Worm (Caenorhabditis elegans) whole organism, L1 larva: ENCODE data around the gene C29F7.1.

ENCODE experiments used
- C04F5.9 ChIP-seq: sonication (generic microtip); optimal IDR thresholded peaks from 2 replicates; lab custom pipeline; 2016; ENCODE audit warnings: missing genetic modification characterization, missing compliant biosample characterization
- aha-1 ChIP-seq: fragments of 150-350 bp; optimal IDR thresholded peaks from 2 replicates; lab custom pipeline; 2014; ENCODE audit warnings: missing biosample characterization, missing genetic modification characterization
- blmp-1 ChIP-seq: fragments of 150-350 bp; optimal IDR thresholded peaks from 2 replicates; lab custom pipeline; 2014; ENCODE audit warnings: missing biosample characterization, missing genetic modification characterization
- ceh-8 ChIP-seq: fragments of 200-800 bp; sonication (Bioruptor generic); optimal IDR thresholded peaks from 2 replicates; lab custom pipeline; 2018; ENCODE audit warnings: mild to moderate bottlenecking, missing genetic modification characterization, moderate library complexity, missing compliant biosample characterization
- ceh-88 ChIP-seq: fragments of 200-800 bp; sonication (Bioruptor generic); IDR thresholded peaks from 2 replicates; pipeline ENCODE4 v1.3.6; 2022; ENCODE audit warnings: missing genetic modification characterization, missing compliant biosample characterization
- ces-1 ChIP-seq: fragments of 150-350 bp; optimal IDR thresholded peaks from 2 replicates; lab custom pipeline; 2014; ENCODE audit warnings: missing biosample characterization, missing genetic modification reagents, missing genetic modification characterization
- dpl-1 ChIP-seq, 3 experiments: fragments of 150-350 bp in 2 of 3; sonication (generic microtip) in 1 of 3; optimal IDR thresholded peaks; 2 replicates each; lab custom pipeline; 2014 to 2017; ENCODE audit warnings: missing biosample characterization in 3 of 3, missing genetic modification characterization in 3 of 3, missing genetic modification reagents in 3 of 3
- dsc-1 ChIP-seq: sonication (generic microtip); optimal IDR thresholded peaks from 2 replicates; lab custom pipeline; 2016; ENCODE audit warnings: mild to moderate bottlenecking, missing genetic modification characterization, missing compliant biosample characterization
- efl-1 ChIP-seq, 4 experiments: fragments of 150-350 bp; optimal IDR thresholded peaks in 3 of 4; peaks in 1 of 4; 1 replicate in 1 of 4; 2 replicates in 3 of 4; lab custom pipeline; 2014; ENCODE audit warnings: missing biosample characterization in 2 of 4, missing genetic modification characterization in 2 of 4, missing genetic modification reagents in 2 of 4
- egl-13 ChIP-seq: sonication (generic microtip); optimal IDR thresholded peaks from 2 replicates; lab custom pipeline; 2016; ENCODE audit warnings: missing genotype, missing genetic modification reagents, missing genetic modification characterization, missing compliant biosample characterization
- elt-2 ChIP-seq: sonication (generic microtip); optimal IDR thresholded peaks from 2 replicates; lab custom pipeline; 2016; ENCODE audit warnings: missing genetic modification characterization, mild to moderate bottlenecking, inconsistent platforms, missing compliant biosample characterization, missing genetic modification reagents
- elt-3 ChIP-seq, 6 experiments: fragments of 150-350 bp in 1 of 6; sonication (generic microtip); optimal IDR thresholded peaks; 2 replicates each; lab custom pipeline; 2017 to 2018; ENCODE audit warnings: missing biosample characterization in 6 of 6, missing genetic modification characterization in 6 of 6, inconsistent platforms in 1 of 6
- ets-5 ChIP-seq: fragments of 200-800 bp; sonication (Bioruptor generic); IDR thresholded peaks from 2 replicates; pipeline ENCODE4 v1.3.6; 2022; ENCODE audit warnings: missing genetic modification characterization, missing compliant biosample characterization
- fkh-10 ChIP-seq: sonication (generic microtip); optimal IDR thresholded peaks from 2 replicates; lab custom pipeline; 2017; ENCODE audit warnings: missing biosample characterization, missing genetic modification reagents, missing genetic modification characterization
- fkh-8 ChIP-seq: sonication (generic microtip); optimal IDR thresholded peaks from 2 replicates; lab custom pipeline; 2016; ENCODE audit warnings: mild to moderate bottlenecking, missing genetic modification characterization, missing compliant biosample characterization
- fos-1 ChIP-seq: fragments of 150-350 bp; optimal IDR thresholded peaks from 2 replicates; lab custom pipeline; 2014; ENCODE audit warnings: missing biosample characterization, missing genetic modification characterization
- grh-1 ChIP-seq: fragments of 200-800 bp; sonication (Bioruptor generic); IDR thresholded peaks from 2 replicates; pipeline ENCODE4 v1.3.6; 2022; ENCODE audit warnings: missing genetic modification reagents, missing genetic modification characterization, missing compliant biosample characterization
- hlh-17 ChIP-seq: fragments of 200-800 bp; sonication (Bioruptor generic); optimal IDR thresholded peaks from 2 replicates; lab custom pipeline; 2018; ENCODE audit warnings: missing genetic modification characterization, mild to moderate bottlenecking, missing compliant biosample characterization, moderate library complexity, borderline replicate concordance
- hlh-4 ChIP-seq: sonication (generic microtip); optimal IDR thresholded peaks from 2 replicates; lab custom pipeline; 2016; ENCODE audit warnings: mild to moderate bottlenecking, missing genetic modification characterization, missing compliant biosample characterization
- jun-1 ChIP-seq: fragments of 150-350 bp; optimal IDR thresholded peaks from 2 replicates; lab custom pipeline; 2014; ENCODE audit warnings: missing biosample characterization, missing genetic modification reagents, missing genetic modification characterization
- lin-14 ChIP-seq: fragments of 200-800 bp; sonication (Bioruptor generic); optimal IDR thresholded peaks from 2 replicates; lab custom pipeline; 2018; ENCODE audit warnings: mild to moderate bottlenecking, missing genetic modification characterization, moderate library complexity, missing compliant biosample characterization
- lin-15B ChIP-seq: fragments of 150-350 bp; sonication (generic microtip); optimal IDR thresholded peaks from 3 replicates; lab custom pipeline; 2014; ENCODE audit warnings: missing biosample characterization, missing genetic modification characterization
- lin-35 ChIP-seq, 2 experiments: fragments of 150-350 bp; optimal IDR thresholded peaks; 2 replicates each; lab custom pipeline; 2014; ENCODE audit warnings: missing biosample characterization in 2 of 2, missing genetic modification characterization in 2 of 2, missing genetic modification reagents in 2 of 2
- lin-39 ChIP-seq: fragments of 150-350 bp; optimal IDR thresholded peaks from 2 replicates; lab custom pipeline; 2014; ENCODE audit warnings: missing biosample characterization, missing genetic modification reagents, missing genetic modification characterization
- lsy-2 ChIP-seq, 2 experiments: fragments of 150-350 bp; optimal IDR thresholded peaks; 2 replicates each; lab custom pipeline; 2014; ENCODE audit warnings: missing biosample characterization in 2 of 2, missing genetic modification characterization in 2 of 2
- mdl-1 ChIP-seq, 2 experiments: fragments of 150-350 bp; optimal IDR thresholded peaks; 2 replicates each; lab custom pipeline; 2014 to 2017; ENCODE audit warnings: missing biosample characterization in 2 of 2, missing genetic modification characterization in 2 of 2, inconsistent platforms in 1 of 2
- mep-1 ChIP-seq: fragments of 150-350 bp; optimal IDR thresholded peaks from 2 replicates; lab custom pipeline; 2014; ENCODE audit warnings: missing biosample characterization, missing genetic modification characterization
- nhr-20 ChIP-seq: sonication (generic microtip); optimal IDR thresholded peaks from 2 replicates; lab custom pipeline; 2016; ENCODE audit warnings: mild to moderate bottlenecking, missing genetic modification characterization, missing compliant biosample characterization
- nhr-71 ChIP-seq: sonication (generic microtip); optimal IDR thresholded peaks from 2 replicates; lab custom pipeline; 2016; ENCODE audit warnings: mild to moderate bottlenecking, missing genetic modification characterization, moderate library complexity, missing compliant biosample characterization
- nhr-76 ChIP-seq: sonication (generic microtip); optimal IDR thresholded peaks from 2 replicates; lab custom pipeline; 2017; ENCODE audit warnings: missing biosample characterization, missing genetic modification characterization
- nhr-84 ChIP-seq: sonication (generic microtip); optimal IDR thresholded peaks from 2 replicates; lab custom pipeline; 2017; ENCODE audit warnings: missing biosample characterization, missing genetic modification characterization
- nhr-90 ChIP-seq: sonication (generic microtip); optimal IDR thresholded peaks from 2 replicates; lab custom pipeline; 2016; ENCODE audit warnings: mild to moderate bottlenecking, missing genetic modification characterization, missing compliant biosample characterization; ENCODE audit not compliant: poor library complexity
- pqm-1 ChIP-seq: sonication (generic microtip); optimal IDR thresholded peaks from 3 replicates; lab custom pipeline; 2017; ENCODE audit warnings: missing biosample characterization, missing genetic modification characterization
- sptf-1 ChIP-seq: fragments of 150-350 bp; optimal IDR thresholded peaks from 2 replicates; lab custom pipeline; 2014; ENCODE audit warnings: missing biosample characterization, missing genetic modification characterization
- unc-130 ChIP-seq: fragments of 150-350 bp; optimal IDR thresholded peaks from 2 replicates; lab custom pipeline; 2017; ENCODE audit warnings: missing biosample characterization, missing genetic modification characterization, inconsistent platforms
- unc-30 ChIP-seq: sonication (generic microtip); optimal IDR thresholded peaks from 2 replicates; lab custom pipeline; 2017; ENCODE audit warnings: missing biosample characterization, missing genetic modification characterization
- unc-98 ChIP-seq: fragments of 200-800 bp; sonication (Bioruptor generic); IDR thresholded peaks from 2 replicates; pipeline ENCODE4 v1.3.6; 2022; ENCODE audit warnings: missing genetic modification characterization, missing compliant biosample characterization
- vab-15 ChIP-seq: sonication (generic microtip); optimal IDR thresholded peaks from 2 replicates; lab custom pipeline; 2017; ENCODE audit warnings: missing genotype, mild to moderate bottlenecking, missing genetic modification characterization, missing compliant biosample characterization
- ztf-11 ChIP-seq, 2 experiments: sonication (generic microtip); optimal IDR thresholded peaks; 2 replicates each; lab custom pipeline; 2016 to 2017; ENCODE audit warnings: missing genetic modification characterization in 2 of 2, missing biosample characterization in 1 of 2, missing compliant biosample characterization in 1 of 2
- ztf-4 ChIP-seq: fragments of 150-350 bp; optimal IDR thresholded peaks from 2 replicates; lab custom pipeline; 2014; ENCODE audit warnings: missing biosample characterization, missing genetic modification characterization

C29F7.1 gene

ce11 chrX:13366955-13367354, 42.8 kb upstream of the C29F7.1 start (continued):
- peak; percentile 15 for TF ChIP-seq blmp-1 (tag; lab: Kevin White, UChicago)

DNA sequence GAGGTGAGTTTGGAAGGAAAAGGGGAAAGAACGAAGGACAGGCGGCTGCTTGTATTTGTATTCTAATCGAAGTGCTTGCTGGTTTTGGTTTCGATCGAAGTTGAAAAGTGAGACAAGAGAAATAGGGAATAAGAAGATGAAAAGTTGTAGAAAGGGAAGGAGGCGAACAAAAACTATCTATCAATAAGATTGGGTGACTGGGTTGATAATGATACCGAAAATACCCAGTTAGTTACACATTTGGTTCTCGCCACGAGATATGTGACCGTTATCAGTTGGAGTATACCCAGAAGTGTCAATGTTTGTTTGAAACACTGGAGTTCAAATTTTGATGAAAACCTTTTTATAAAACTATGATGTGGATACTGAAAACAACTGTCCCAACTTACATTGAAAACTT, 41.5 kb upstream of the C29F7.1 start:
- TF ChIP-seq ceh-88 (no peak), lin-15B (no peak), lsy-2 (tag; optimal IDR thresholded peaks at IDR 0.05; lab: Kevin White, UChicago) (no peak), C04F5.9 (tag; lab: Kevin White, UChicago) (no peak), nhr-90 (no peak), jun-1 (tag; lab: Kevin White, UChicago) (no peak), blmp-1 (tag; lab: Kevin White, UChicago) (peak; percentile 53), nhr-84 (tag; lab: Kevin White, UChicago) (no peak), mdl-1 (tag; optimal IDR thresholded peaks at IDR 0.05; lab: Kevin White, UChicago) (peak in 1 of 2 experiments; percentile 6), unc-30 (tag; lab: Kevin White, UChicago) (no peak), nhr-20 (peak; percentile 5), elt-2 (tag; lab: Kevin White, UChicago) (peak; percentile 57), dpl-1 (GFP tag; optimal IDR thresholded peaks at IDR 0.05; lab: Kevin White, UChicago) (no peak), dsc-1 (tag; lab: Kevin White, UChicago) (no peak), ets-5 (GFP tag; lab: Robert Waterston, UW) (no peak), aha-1 (no peak), lin-39 (tag; lab: Kevin White, UChicago) (no peak), lin-35 (GFP tag; optimal IDR thresholded peaks at IDR 0.05; lab: Kevin White, UChicago) (peak in 1 of 2 experiments; percentile 14), pqm-1 (tag; lab: Kevin White, UChicago) (no peak), nhr-76 (tag; lab: Kevin White, UChicago) (no peak), efl-1 (optimal IDR thresholded peaks at IDR 0.05; lab: Kevin White, UChicago) (no peak), efl-1 (GFP tag; optimal IDR thresholded peaks at IDR 0.05 in 1 of 2; lab: Kevin White, UChicago) (no peak), egl-13 (no peak), nhr-71 (no peak), unc-98 (GFP tag; lab: Robert Waterston, UW) (no peak), sptf-1 (no peak), ces-1 (GFP tag; lab: Kevin White, UChicago) (no peak), elt-3 (tag; optimal IDR thresholded peaks at IDR 0.05; lab: Kevin White, UChicago) (peak in 1 of 6 experiments; percentile 26), lin-14 (GFP tag; lab: Kevin White, UChicago) (peak; percentile 7), ceh-8 (no peak), hlh-17 (GFP tag; lab: Kevin White, UChicago) (no peak)

ce11 chrX:13376185-13376584, 33.6 kb upstream of the C29F7.1 start:
- TF ChIP-seq efl-1 (optimal IDR thresholded peaks at IDR 0.05; lab: Kevin White, UChicago): no peak
- TF ChIP-seq efl-1 (GFP tag; optimal IDR thresholded peaks at IDR 0.05 in 1 of 2; lab: Kevin White, UChicago): peak in 1 of 2 experiments; percentile 62
- no peak for TF ChIP-seq pqm-1 (tag; lab: Kevin White, UChicago)

DNA sequence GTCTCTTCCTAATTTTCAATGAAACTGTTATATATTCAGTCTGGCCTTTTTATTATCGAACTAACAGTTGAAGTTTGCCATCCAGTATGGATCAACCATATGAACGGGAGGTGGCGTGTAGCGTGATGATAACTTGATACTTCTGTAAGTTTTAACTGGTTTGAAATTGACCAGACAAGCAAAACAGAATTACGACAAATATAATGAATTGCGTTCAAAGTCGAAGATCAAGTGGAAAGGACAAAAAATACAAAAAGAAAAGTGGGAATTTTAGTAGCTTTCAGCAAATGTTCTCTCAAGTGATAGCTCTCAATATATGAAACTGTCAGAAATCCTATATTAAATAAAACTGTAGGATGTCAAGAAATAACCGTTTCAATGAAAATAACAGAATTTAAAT, 32.9 kb upstream of the C29F7.1 start, which contains the start of the genes C49F8.14 and gem-1:
Gene C49F8.14 (minus strand): TSS at position 99 of the 400 bp plus-strand sequence.
Gene gem-1 (minus strand): TSS at position 142 of the 400 bp plus-strand sequence.
- TF ChIP-seq lin-35 (GFP tag; optimal IDR thresholded peaks at IDR 0.05; lab: Kevin White, UChicago) (no peak), unc-130 (tag; lab: Kevin White, UChicago) (no peak), fos-1 (tag; lab: Kevin White, UChicago) (no peak), mep-1 (tag; lab: Kevin White, UChicago) (no peak), ces-1 (GFP tag; lab: Kevin White, UChicago) (no peak), hlh-4 (tag; lab: Kevin White, UChicago) (no peak), ztf-11 (tag; optimal IDR thresholded peaks at IDR 0.05; lab: Kevin White, UChicago) (no peak), vab-15 (no peak), fkh-8 (tag; lab: Kevin White, UChicago) (no peak), ztf-4 (tag; lab: Kevin White, UChicago) (no peak), fkh-10 (GFP tag; lab: Kevin White, UChicago) (no peak), grh-1 (GFP tag; lab: Robert Waterston, UW) (no peak), blmp-1 (tag; lab: Kevin White, UChicago) (no peak)
